Worm (Caenorhabditis elegans) whole organism, L1 larva: ENCODE data around the gene F35C11.6.

ENCODE experiments used
- C04F5.9 ChIP-seq: sonication (generic microtip); optimal IDR thresholded peaks from 2 replicates; lab custom pipeline; 2016; ENCODE audit warnings: missing genetic modification characterization, missing compliant biosample characterization
- C34B4.2 ChIP-seq: sonication (generic microtip); optimal IDR thresholded peaks from 2 replicates; lab custom pipeline; 2017; ENCODE audit warnings: mild to moderate bottlenecking, missing genetic modification characterization, missing compliant biosample characterization
- Y116A8C.19 ChIP-seq: sonication (generic microtip); optimal IDR thresholded peaks from 2 replicates; lab custom pipeline; 2016; ENCODE audit warnings: missing compliant biosample characterization, missing genetic modification characterization, borderline replicate concordance
- aha-1 ChIP-seq: fragments of 150-350 bp; optimal IDR thresholded peaks from 2 replicates; lab custom pipeline; 2014; ENCODE audit warnings: missing biosample characterization, missing genetic modification characterization
- aly-2 ChIP-seq: fragments of 150-350 bp; optimal IDR thresholded peaks from 2 replicates; lab custom pipeline; 2014; ENCODE audit warnings: missing biosample characterization, missing genetic modification characterization
- ceh-8 ChIP-seq: fragments of 200-800 bp; sonication (Bioruptor generic); optimal IDR thresholded peaks from 2 replicates; lab custom pipeline; 2018; ENCODE audit warnings: mild to moderate bottlenecking, missing genetic modification characterization, moderate library complexity, missing compliant biosample characterization
- ceh-88 ChIP-seq: fragments of 200-800 bp; sonication (Bioruptor generic); IDR thresholded peaks from 2 replicates; pipeline ENCODE4 v1.3.6; 2022; ENCODE audit warnings: missing genetic modification characterization, missing compliant biosample characterization
- ces-1 ChIP-seq: fragments of 150-350 bp; optimal IDR thresholded peaks from 2 replicates; lab custom pipeline; 2014; ENCODE audit warnings: missing biosample characterization, missing genetic modification reagents, missing genetic modification characterization
- dsc-1 ChIP-seq: sonication (generic microtip); optimal IDR thresholded peaks from 2 replicates; lab custom pipeline; 2016; ENCODE audit warnings: mild to moderate bottlenecking, missing genetic modification characterization, missing compliant biosample characterization
- fkh-8 ChIP-seq: sonication (generic microtip); optimal IDR thresholded peaks from 2 replicates; lab custom pipeline; 2016; ENCODE audit warnings: mild to moderate bottlenecking, missing genetic modification characterization, missing compliant biosample characterization
- grh-1 ChIP-seq: fragments of 200-800 bp; sonication (Bioruptor generic); IDR thresholded peaks from 2 replicates; pipeline ENCODE4 v1.3.6; 2022; ENCODE audit warnings: missing genetic modification reagents, missing genetic modification characterization, missing compliant biosample characterization
- isw-1 ChIP-seq: fragments of 200-800 bp; sonication (Bioruptor generic); IDR thresholded peaks from 2 replicates; pipeline ENCODE4 v1.3.6; 2022; ENCODE audit warnings: missing genetic modification characterization, missing compliant biosample characterization
- jun-1 ChIP-seq: fragments of 150-350 bp; optimal IDR thresholded peaks from 2 replicates; lab custom pipeline; 2014; ENCODE audit warnings: missing biosample characterization, missing genetic modification reagents, missing genetic modification characterization
- lin-13 ChIP-seq: fragments of 150-350 bp; optimal IDR thresholded peaks from 2 replicates; lab custom pipeline; 2014; ENCODE audit warnings: missing biosample characterization, missing genetic modification reagents, missing genetic modification characterization
- nhr-11 ChIP-seq: fragments of 150-350 bp; optimal IDR thresholded peaks from 2 replicates; lab custom pipeline; 2014; ENCODE audit warnings: missing biosample characterization, missing genetic modification characterization
- nhr-12 ChIP-seq: sonication (generic microtip); optimal IDR thresholded peaks from 2 replicates; lab custom pipeline; 2017; ENCODE audit warnings: missing biosample characterization, missing genetic modification characterization
- nhr-19 ChIP-seq: fragments of 200-800 bp; sonication (Bioruptor generic); conservative IDR thresholded peaks from 2 replicates; pipeline ENCODE4 v1.3.6; 2022; ENCODE audit warnings: missing genetic modification characterization, missing compliant biosample characterization
- nhr-28 ChIP-seq: fragments of 150-350 bp; optimal IDR thresholded peaks from 2 replicates; lab custom pipeline; 2014; ENCODE audit warnings: missing biosample characterization, missing genetic modification characterization
- nhr-71 ChIP-seq: sonication (generic microtip); optimal IDR thresholded peaks from 2 replicates; lab custom pipeline; 2016; ENCODE audit warnings: mild to moderate bottlenecking, missing genetic modification characterization, moderate library complexity, missing compliant biosample characterization
- nhr-84 ChIP-seq: sonication (generic microtip); optimal IDR thresholded peaks from 2 replicates; lab custom pipeline; 2017; ENCODE audit warnings: missing biosample characterization, missing genetic modification characterization
- nhr-85 ChIP-seq: sonication (generic microtip); peaks from one replicate; lab custom pipeline; 2016; ENCODE audit warnings: missing genetic modification characterization, inconsistent platforms, missing compliant biosample characterization
- pag-3 ChIP-seq: sonication (generic microtip); optimal IDR thresholded peaks from 2 replicates; lab custom pipeline; 2017; ENCODE audit warnings: missing genetic modification characterization, mild to moderate bottlenecking, missing compliant biosample characterization, antibody characterized with exemption, borderline replicate concordance; ENCODE audit not compliant: insufficient read depth
- snu-23 ChIP-seq: sonication (generic microtip); optimal IDR thresholded peaks from 2 replicates; lab custom pipeline; 2016; ENCODE audit warnings: missing genetic modification characterization, missing compliant biosample characterization
- sup-37 ChIP-seq: fragments of 200-800 bp; sonication (Bioruptor generic); optimal IDR thresholded peaks from 2 replicates; lab custom pipeline; 2018; ENCODE audit warnings: mild to moderate bottlenecking, missing genetic modification characterization, missing compliant biosample characterization
- tbx-2 ChIP-seq: sonication (generic microtip); optimal IDR thresholded peaks from 2 replicates; lab custom pipeline; 2016; ENCODE audit warnings: missing genetic modification characterization, missing compliant biosample characterization
- tlp-1 ChIP-seq: fragments of 150-350 bp; optimal IDR thresholded peaks from 2 replicates; lab custom pipeline; 2014; ENCODE audit warnings: missing biosample characterization, missing genetic modification characterization
- unc-86 ChIP-seq: sonication (generic microtip); optimal IDR thresholded peaks from 2 replicates; lab custom pipeline; 2016; ENCODE audit warnings: missing genetic modification characterization, missing compliant biosample characterization
- xbp-1 ChIP-seq: sonication (generic microtip); optimal IDR thresholded peaks from 2 replicates; lab custom pipeline; 2016; ENCODE audit warnings: missing genetic modification characterization, missing compliant biosample characterization
- ztf-11 ChIP-seq, 2 experiments: sonication (generic microtip); optimal IDR thresholded peaks; 2 replicates each; lab custom pipeline; 2016 to 2017; ENCODE audit warnings: missing genetic modification characterization in 2 of 2, missing biosample characterization in 1 of 2, missing compliant biosample characterization in 1 of 2

F35C11.6 gene

ce11 chrII:8216433-8216832, 42.5 kb downstream of the F35C11.6 start, which contains the start of gene M110.3 (continued):
- TF ChIP-seq jun-1 (tag; lab: Kevin White, UChicago): peak; percentile 8
- TF ChIP-seq tbx-2 (tag; lab: Kevin White, UChicago): peak; percentile 28
- TF ChIP-seq ceh-8 (GFP tag; lab: Kevin White, UChicago): no peak
- TF ChIP-seq nhr-28 (tag; lab: Kevin White, UChicago): no peak
- no peak for TF ChIP-seq sup-37 (GFP tag; lab: Kevin White, UChicago)
- no peak for TF ChIP-seq nhr-12 (tag; lab: Kevin White, UChicago)
- TF ChIP-seq aly-2: no peak
- peak; percentile 44 for TF ChIP-seq isw-1 (GFP tag; lab: Robert Waterston, UW)
- TF ChIP-seq pag-3 (tag; lab: Kevin White, UChicago): peak; percentile 71
- no peak for TF ChIP-seq tlp-1 (tag; lab: Kevin White, UChicago)
- no peak for TF ChIP-seq nhr-19 (GFP tag; lab: Robert Waterston, UW)
- TF ChIP-seq dsc-1: peak; percentile 29

ce11 chrII:8214367-8214766, 44.6 kb downstream of the F35C11.6 start, which contains the start of gene M110.10:
Gene M110.10 (minus strand): TSS chrII:8214467.
- no peak for TF ChIP-seq nhr-85 (tag; lab: Kevin White, UChicago)
- TF ChIP-seq grh-1: no peak

ce11 chrII:8212680-8213079, 46.3 kb downstream of the F35C11.6 start, which contains the start of gene twk-3:
Gene twk-3 (minus strand): TSS chrII:8212780.
- no peak for TF ChIP-seq lin-13

- TF ChIP-seq ztf-11 (tag; optimal IDR thresholded peaks at IDR 0.05; lab: Kevin White, UChicago) (no peak), snu-23 (GFP tag; lab: Kevin White, UChicago) (no peak), ceh-88 (GFP tag; lab: Robert Waterston, UW) (no peak), ceh-8 (GFP tag; lab: Kevin White, UChicago) (no peak), Y116A8C.19 (tag; lab: Kevin White, UChicago) (no peak), nhr-84 (tag; lab: Kevin White, UChicago) (no peak), isw-1 (GFP tag; lab: Robert Waterston, UW) (no peak), nhr-11 (tag; lab: Kevin White, UChicago) (no peak), aha-1 (tag; lab: Kevin White, UChicago) (no peak), tbx-2 (tag; lab: Kevin White, UChicago) (no peak), C04F5.9 (tag; lab: Kevin White, UChicago) (no peak), nhr-85 (tag; lab: Kevin White, UChicago) (no peak), ces-1 (GFP tag; lab: Kevin White, UChicago) (no peak), tlp-1 (tag; lab: Kevin White, UChicago) (no peak), unc-86 (tag; lab: Kevin White, UChicago) (no peak), fkh-8 (tag; lab: Kevin White, UChicago) (no peak), nhr-71 (tag; lab: Kevin White, UChicago) (no peak), C34B4.2 (no peak), xbp-1 (tag; lab: Kevin White, UChicago) (no peak)
Measured at ce11 chrII:8209476-8209875, 49.5 kb downstream of the F35C11.6 start, which contains the start of gene M110.8. Gene M110.8 (minus strand): TSS chrII:8209576.
